Worm (Caenorhabditis elegans) whole organism, mixed stage, embryonic: Measurements from ENCODE around the gene C52E4.12.

Experiments
- M03D4.4 ChIP-seq: sonication (generic microtip); optimal IDR thresholded peaks from 2 replicates; lab custom pipeline; 2017; ENCODE audit warnings: mild to moderate bottlenecking, missing genetic modification characterization, missing compliant biosample characterization
- bed-3 ChIP-seq: fragments of 200-800 bp; sonication (Bioruptor generic); optimal IDR thresholded peaks from 3 replicates; lab custom pipeline; 2018; ENCODE audit warnings: mild to moderate bottlenecking, missing genetic modification characterization, moderate library complexity, missing compliant biosample characterization
- blmp-1 ChIP-seq: fragments of 150-350 bp; optimal IDR thresholded peaks from 2 replicates; lab custom pipeline; 2014; ENCODE audit warnings: missing biosample characterization, missing genetic modification characterization
- ceh-39 ChIP-seq: fragments of 150-350 bp; optimal IDR thresholded peaks from 2 replicates; lab custom pipeline; 2014; ENCODE audit warnings: missing biosample characterization, missing genetic modification characterization
- ceh-43 ChIP-seq: fragments of 200-800 bp; sonication (Bioruptor generic); optimal IDR thresholded peaks from 2 replicates; lab custom pipeline; 2018; ENCODE audit warnings: mild to moderate bottlenecking, missing genetic modification characterization, moderate library complexity, missing compliant biosample characterization
- ceh-83 ChIP-seq: fragments of 200-800 bp; sonication (Bioruptor generic); optimal IDR thresholded peaks from 2 replicates; lab custom pipeline; 2018; ENCODE audit warnings: mild to moderate bottlenecking, missing genetic modification characterization, missing compliant biosample characterization
- ces-1 ChIP-seq: fragments of 150-350 bp; optimal IDR thresholded peaks from 2 replicates; lab custom pipeline; 2014; ENCODE audit warnings: missing biosample characterization, missing genetic modification reagents, missing genetic modification characterization
- cnd-1 ChIP-seq: fragments of 200-800 bp; sonication (Bioruptor generic); optimal IDR thresholded peaks from 2 replicates; lab custom pipeline; 2018; ENCODE audit warnings: mild to moderate bottlenecking, missing genetic modification characterization, missing compliant biosample characterization
- drap-1 ChIP-seq: fragments of 200-800 bp; sonication (Bioruptor generic); optimal IDR thresholded peaks from 3 replicates; lab custom pipeline; 2018; ENCODE audit warnings: mild to moderate bottlenecking, missing genetic modification characterization, missing compliant biosample characterization
- elt-3 ChIP-seq: fragments of 150-350 bp; optimal IDR thresholded peaks from 2 replicates; lab custom pipeline; 2014; ENCODE audit warnings: missing biosample characterization, missing genetic modification characterization
- flh-1 ChIP-seq: fragments of 200-800 bp; sonication (Bioruptor generic); optimal IDR thresholded peaks from 2 replicates; lab custom pipeline; 2018; ENCODE audit warnings: mild to moderate bottlenecking, missing genetic modification characterization, moderate library complexity, missing compliant biosample characterization
- ham-2 ChIP-seq: fragments of 200-800 bp; sonication (Bioruptor generic); optimal IDR thresholded peaks from 2 replicates; lab custom pipeline; 2018; ENCODE audit warnings: mild to moderate bottlenecking, missing genetic modification characterization, missing compliant biosample characterization
- hlh-1 ChIP-seq: fragments of 150-350 bp; optimal IDR thresholded peaks from 2 replicates; lab custom pipeline; 2014; ENCODE audit warnings: missing biosample characterization, missing genetic modification reagents, missing genetic modification characterization
- lin-13 ChIP-seq: fragments of 150-350 bp; optimal IDR thresholded peaks from 2 replicates; lab custom pipeline; 2014; ENCODE audit warnings: missing biosample characterization, missing genetic modification characterization
- lin-32 ChIP-seq: fragments of 200-800 bp; sonication (Bioruptor generic); optimal IDR thresholded peaks from 2 replicates; lab custom pipeline; 2018; ENCODE audit warnings: mild to moderate bottlenecking, missing genetic modification characterization, missing compliant biosample characterization
- lsy-2 ChIP-seq: fragments of 150-350 bp; optimal IDR thresholded peaks from 2 replicates; lab custom pipeline; 2014; ENCODE audit warnings: missing biosample characterization, missing genetic modification characterization
- mab-5 ChIP-seq: fragments of 150-350 bp; optimal IDR thresholded peaks from 2 replicates; lab custom pipeline; 2014; ENCODE audit warnings: missing biosample characterization, missing genetic modification characterization
- mep-1 ChIP-seq: fragments of 150-350 bp; optimal IDR thresholded peaks from 2 replicates; lab custom pipeline; 2017; ENCODE audit warnings: missing biosample characterization, missing genetic modification reagents, missing genetic modification characterization, inconsistent platforms
- mls-2 ChIP-seq: sonication (generic microtip); optimal IDR thresholded peaks from 2 replicates; lab custom pipeline; 2016; ENCODE audit warnings: mild to moderate bottlenecking, missing genetic modification characterization, moderate library complexity, missing compliant biosample characterization
- nhr-2 ChIP-seq: fragments of 150-350 bp; optimal IDR thresholded peaks from 2 replicates; lab custom pipeline; 2014; ENCODE audit warnings: missing biosample characterization, missing genetic modification characterization
- nhr-237 ChIP-seq: fragments of 150-350 bp; optimal IDR thresholded peaks from 2 replicates; lab custom pipeline; 2014; ENCODE audit warnings: missing biosample characterization, missing genetic modification characterization
- nhr-28 ChIP-seq: fragments of 150-350 bp; optimal IDR thresholded peaks from 2 replicates; lab custom pipeline; 2014; ENCODE audit warnings: missing biosample characterization, missing genetic modification characterization
- pha-4 ChIP-seq: fragments of 150-350 bp; optimal IDR thresholded peaks from 2 replicates; lab custom pipeline; 2018; ENCODE audit warnings: missing biosample characterization, missing genetic modification reagents, missing genetic modification characterization
- sem-2 ChIP-seq: fragments of 200-800 bp; sonication (Bioruptor generic); optimal IDR thresholded peaks from 2 replicates; lab custom pipeline; 2018; ENCODE audit warnings: mild to moderate bottlenecking, missing genetic modification characterization, missing compliant biosample characterization
- snpc-4 ChIP-seq: fragments of 150-350 bp; optimal IDR thresholded peaks from 2 replicates; lab custom pipeline; 2014; ENCODE audit warnings: missing biosample characterization, missing genetic modification characterization
- unc-120 ChIP-seq: sonication (generic microtip); optimal IDR thresholded peaks from 2 replicates; lab custom pipeline; 2017; ENCODE audit warnings: missing genetic modification characterization, missing compliant biosample characterization; ENCODE audit not compliant: poor library complexity, severe bottlenecking
- unc-39 ChIP-seq: fragments of 150-350 bp; optimal IDR thresholded peaks from 2 replicates; lab custom pipeline; 2014; ENCODE audit warnings: missing biosample characterization, missing genetic modification characterization
- unc-62 ChIP-seq: fragments of 150-350 bp; optimal IDR thresholded peaks from 2 replicates; lab custom pipeline; 2014; ENCODE audit warnings: missing biosample characterization, missing genetic modification reagents, missing genetic modification characterization
- zip-8 ChIP-seq: fragments of 150-350 bp; optimal IDR thresholded peaks from 2 replicates; lab custom pipeline; 2014; ENCODE audit warnings: missing biosample characterization, missing genetic modification characterization
- ztf-11 ChIP-seq: fragments of 150-350 bp; optimal IDR thresholded peaks from 2 replicates; lab custom pipeline; 2014; ENCODE audit warnings: missing biosample characterization, missing genetic modification characterization

The C52E4.12 gene

DNA sequence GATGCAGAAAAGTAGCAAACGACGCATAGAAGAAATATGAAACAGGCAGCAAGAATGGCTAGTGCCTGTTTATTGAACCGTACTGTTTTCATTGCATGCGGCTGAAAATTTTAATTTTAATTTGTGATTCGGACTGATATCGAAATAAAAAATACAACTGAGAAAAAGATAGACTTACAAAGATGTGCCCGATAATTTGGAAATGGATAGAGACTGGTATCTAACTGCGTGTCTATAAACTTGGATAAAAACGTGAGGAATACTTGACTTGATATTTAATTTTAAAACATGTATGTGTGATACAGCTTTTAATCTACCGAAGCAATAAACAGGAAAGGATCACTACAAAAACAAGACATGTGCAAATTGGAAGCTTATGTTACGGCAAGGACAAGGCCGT lies 10.6 kb upstream of the C52E4.12 start, which contains the start of gene mans-2:
TSS of gene mans-2 (minus strand) at position 101 of the 400 bp plus-strand sequence.
- TF ChIP-seq bed-3 (GFP tag; lab: Kevin White, UChicago) (no peak), elt-3 (no peak), nhr-2 (tag; lab: Kevin White, UChicago) (no peak), ztf-11 (tag; lab: Kevin White, UChicago) (no peak), lin-32 (GFP tag; lab: Kevin White, UChicago) (no peak), flh-1 (GFP tag; lab: Kevin White, UChicago) (no peak), ceh-83 (GFP tag; lab: Kevin White, UChicago) (no peak), mls-2 (tag; lab: Kevin White, UChicago) (no peak), ceh-43 (no peak), snpc-4 (tag; lab: Kevin White, UChicago) (no peak), blmp-1 (tag; lab: Kevin White, UChicago) (no peak), cnd-1 (tag; lab: Kevin White, UChicago) (no peak), hlh-1 (tag; lab: Kevin White, UChicago) (no peak), zip-8 (tag; lab: Kevin White, UChicago) (no peak), ceh-39 (tag; lab: Kevin White, UChicago) (no peak), nhr-237 (tag; lab: Kevin White, UChicago) (no peak)

DNA sequence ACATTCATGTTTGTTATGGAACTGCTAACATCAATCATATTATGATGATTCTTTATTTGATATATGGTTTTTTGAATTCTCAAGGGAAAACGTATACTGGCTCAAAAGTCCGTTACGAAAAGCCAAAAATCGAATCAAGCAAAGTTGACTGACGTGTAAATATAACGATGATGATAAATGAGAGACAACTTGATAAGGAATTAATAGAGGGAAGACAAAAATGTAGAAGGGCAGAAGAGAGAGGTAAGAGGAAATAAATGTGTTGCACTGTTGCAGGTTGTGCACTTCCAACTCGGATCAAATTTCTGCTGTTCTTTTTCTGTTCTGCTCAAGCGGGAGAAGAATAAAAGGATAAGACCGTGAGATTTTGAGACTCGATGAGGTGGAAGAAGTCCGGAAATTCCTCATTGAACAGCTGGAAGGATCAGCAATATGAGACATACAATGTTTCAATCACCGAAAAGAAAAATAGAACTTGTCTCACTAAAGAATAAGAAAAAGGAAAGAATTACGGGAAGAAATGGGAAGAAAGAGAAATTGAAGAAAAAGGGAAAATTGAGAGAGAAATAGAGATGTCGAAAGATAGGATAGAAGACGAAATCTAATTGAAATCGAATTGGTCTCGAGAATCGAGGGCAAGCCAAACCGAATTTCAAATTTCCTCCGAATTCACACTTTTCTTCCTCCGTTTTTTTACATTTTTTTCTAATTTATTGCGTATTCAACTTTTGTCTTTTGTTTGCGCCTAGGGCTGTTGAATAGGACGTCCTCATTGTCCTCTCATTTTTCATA lies 9.7 kb upstream of the C52E4.12 start:
- TF ChIP-seq lin-32 (GFP tag; lab: Kevin White, UChicago) (no peak), sem-2 (GFP tag; lab: Kevin White, UChicago) (no peak), M03D4.4 (no peak), nhr-28 (tag; lab: Kevin White, UChicago) (no peak), ham-2 (no peak), unc-39 (tag; lab: Kevin White, UChicago) (no peak), nhr-2 (tag; lab: Kevin White, UChicago) (no peak), nhr-237 (tag; lab: Kevin White, UChicago) (no peak), mab-5 (tag; lab: Kevin White, UChicago) (no peak), drap-1 (GFP tag; lab: Kevin White, UChicago) (no peak), blmp-1 (tag; lab: Kevin White, UChicago) (peak; percentile 80), ces-1 (GFP tag; lab: Kevin White, UChicago) (peak; percentile 97), ceh-43 (no peak), flh-1 (GFP tag; lab: Kevin White, UChicago) (no peak), unc-120 (tag; lab: Kevin White, UChicago) (no peak)

DNA sequence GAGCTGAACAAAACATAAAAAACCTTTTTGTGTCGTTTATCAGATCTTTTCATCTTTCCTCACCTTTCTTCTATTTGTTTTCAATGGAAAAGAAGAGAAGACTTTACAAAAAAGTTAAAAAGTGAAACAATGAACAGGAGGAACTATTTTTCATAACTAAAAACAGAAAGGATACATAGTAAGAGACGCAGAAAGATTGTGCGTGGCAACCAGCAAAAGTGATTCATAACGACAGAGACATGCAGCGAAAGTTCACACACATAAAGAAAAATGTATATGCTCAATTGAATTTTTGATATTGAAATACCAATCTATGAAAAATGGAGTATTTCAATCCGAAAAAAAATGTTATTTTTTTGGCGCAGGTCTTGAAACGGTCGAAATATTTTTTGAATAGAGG lies 6.1 kb upstream of the C52E4.12 start:
- TF ChIP-seq bed-3 (GFP tag; lab: Kevin White, UChicago) = no peak
- TF ChIP-seq blmp-1 (tag; lab: Kevin White, UChicago) = peak; percentile 47

DNA sequence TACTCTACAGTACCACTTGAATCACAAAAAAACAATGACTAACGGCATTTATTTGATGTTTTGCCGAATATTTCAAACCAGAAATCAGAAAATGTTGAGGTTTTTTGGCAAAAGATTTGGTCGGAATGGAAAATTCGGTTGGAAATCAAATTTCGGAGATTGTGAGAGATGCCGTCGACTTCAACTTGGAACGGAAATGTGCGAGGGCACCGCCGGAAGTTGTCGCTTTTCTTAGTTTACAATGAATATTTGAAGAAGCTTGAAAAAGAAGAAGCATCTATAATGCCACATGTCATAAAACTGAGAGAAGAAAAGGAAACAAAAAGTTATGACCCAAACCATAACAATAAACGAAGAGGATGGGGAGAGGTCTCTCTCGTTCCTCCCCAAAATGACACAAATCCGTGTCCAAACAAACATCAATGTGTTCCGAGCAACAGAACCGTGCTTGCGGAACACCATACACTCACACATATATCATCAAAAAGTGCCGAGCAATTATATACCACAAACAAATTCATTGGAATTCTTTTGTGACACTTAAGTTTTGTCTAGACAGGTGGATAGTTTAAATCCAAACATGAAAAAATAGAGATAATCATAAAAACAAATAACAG lies 5.3 kb upstream of the C52E4.12 start:
- TF ChIP-seq ces-1 (GFP tag; lab: Kevin White, UChicago) = peak; percentile 45
- TF ChIP-seq unc-62 (GFP tag; lab: Kevin White, UChicago) = no peak
- TF ChIP-seq ceh-83 (GFP tag; lab: Kevin White, UChicago) = no peak
- TF ChIP-seq lin-13 (tag; lab: Kevin White, UChicago) = no peak

DNA sequence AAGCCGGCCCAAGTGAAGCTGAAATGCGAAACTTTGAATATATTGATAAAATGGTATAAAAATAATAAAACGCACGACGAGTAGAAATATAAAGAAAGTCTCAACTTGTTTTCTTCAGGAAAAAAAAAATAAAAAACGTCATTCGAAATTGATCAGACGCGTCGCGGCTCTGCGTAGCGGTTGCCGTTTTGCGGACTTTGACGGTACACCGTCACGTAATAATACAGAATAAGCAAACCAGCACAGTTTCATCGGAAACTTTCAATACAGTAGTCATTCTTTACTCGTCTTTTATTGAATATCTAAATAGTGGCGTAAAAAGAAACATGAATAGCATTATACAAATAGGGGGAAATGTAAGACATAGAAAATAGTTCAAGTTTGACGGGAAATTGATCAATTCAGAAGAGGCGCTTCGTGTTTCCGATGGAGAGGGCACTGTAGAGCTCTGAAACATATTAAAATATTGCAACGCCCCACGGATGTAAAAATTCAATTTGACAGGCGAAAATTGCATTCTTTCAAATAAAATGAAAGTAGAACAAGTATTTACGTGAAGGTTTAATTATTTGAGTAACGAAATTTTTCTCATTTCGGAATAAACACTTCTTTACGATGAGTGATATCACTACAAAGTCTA lies 2.1 kb upstream of the C52E4.12 start, which contains the start of the genes cyl-1 and C52E4.7:
TSS of gene cyl-1 (minus strand) at position 18 of the 640 bp plus-strand sequence.
TSS of gene C52E4.7 (plus strand) at position 590 of the 640 bp plus-strand sequence.
- peak; percentile 83 for TF ChIP-seq mep-1 (tag; lab: Kevin White, UChicago)
- no peak for TF ChIP-seq snpc-4 (tag; lab: Kevin White, UChicago)
- peak; percentile 49 for TF ChIP-seq lin-13 (tag; lab: Kevin White, UChicago)
- no peak for TF ChIP-seq sem-2 (GFP tag; lab: Kevin White, UChicago)
- peak; percentile 51 for TF ChIP-seq pha-4 (tag; lab: Kevin White, UChicago)
- TF ChIP-seq ces-1 (GFP tag; lab: Kevin White, UChicago) = peak; percentile 42
- peak; percentile 29 for TF ChIP-seq ceh-39 (tag; lab: Kevin White, UChicago)
- TF ChIP-seq lsy-2 = peak; percentile 9
- TF ChIP-seq nhr-237 (tag; lab: Kevin White, UChicago) = peak; percentile 43
- no peak for TF ChIP-seq hlh-1 (tag; lab: Kevin White, UChicago)
